Worm (Caenorhabditis elegans): ENCODE measurements around the gene H04D03.6.

H04D03.6 gene

ce11 chrIII:10460427-10461163 is 21.9 kb upstream of the H04D03.6 start, which contains the start of gene ecps-1 (continued):
- TF ChIP-seq F52B5.7 (tag; optimal IDR thresholded peaks at IDR 0.05) = no peak
- no peak for TF ChIP-seq dpl-1 (GFP tag; optimal IDR thresholded peaks at IDR 0.05)
- TF ChIP-seq atf-7 (tag; optimal IDR thresholded peaks at IDR 0.05) = no peak
- no peak for TF ChIP-seq bed-1 (GFP tag; IDR thresholded peaks at IDR 0.05)
- TF ChIP-seq attf-3 (GFP tag; conservative IDR thresholded peaks at IDR 0.05) = peak; percentile 70
- TF ChIP-seq tbp1 (GFP tag; optimal IDR thresholded peaks at IDR 0.05) = peak; percentile 73
- no peak for TF ChIP-seq T26A5.8 (tag; optimal IDR thresholded peaks at IDR 0.05)
- TF ChIP-seq lin-35 (GFP tag; optimal IDR thresholded peaks at IDR 0.05) = peak in 1 of 3 experiments; percentile 66
- no peak for TF ChIP-seq dpff-1 (tag; optimal IDR thresholded peaks at IDR 0.05)
- TF ChIP-seq madf-3 (GFP tag; IDR thresholded peaks at IDR 0.05) = peak; percentile 79; the same call in 1 of the 2 replicates
- TF ChIP-seq nhr-179 (tag; optimal IDR thresholded peaks at IDR 0.05) = no peak
- peak; percentile 91 for TF ChIP-seq snpc-3.4 (tag; optimal IDR thresholded peaks at IDR 0.05)
- TF ChIP-seq attf-6 (GFP tag; IDR thresholded peaks at IDR 0.05) = peak; percentile 78; the same call in 1 of the 2 replicates
- TF ChIP-seq K12H6.12 (tag; optimal IDR thresholded peaks at IDR 0.05) = peak; percentile 63
- no peak for TF ChIP-seq ztf-3 (GFP tag; optimal IDR thresholded peaks at IDR 0.05)
- peak; percentile 60 for TF ChIP-seq T07F8.4 (tag; optimal IDR thresholded peaks at IDR 0.05)
- TF ChIP-seq ztf-28 (GFP tag; IDR thresholded peaks at IDR 0.05) = peak; percentile 96
- TF ChIP-seq F23B12.7 (tag; optimal IDR thresholded peaks at IDR 0.05; ENCODE audit: insufficient read depth) = peak; percentile 87
- peak; percentile 84 for TF ChIP-seq ztf-25 (GFP tag; IDR thresholded peaks at IDR 0.05)
- TF ChIP-seq lsl-1 (GFP tag; optimal IDR thresholded peaks at IDR 0.05) = peak; percentile 79
- peak; percentile 70 for TF ChIP-seq C17E4.6 (GFP tag; IDR thresholded peaks at IDR 0.05)
- peak; percentile 67 for TF ChIP-seq pha-4 (tag; optimal IDR thresholded peaks at IDR 0.05)
- TF ChIP-seq let-607 (tag; optimal IDR thresholded peaks at IDR 0.05) = peak; percentile 14 to 19
- no peak for TF ChIP-seq cebp-2 (GFP tag; IDR thresholded peaks at IDR 0.05)
- TF ChIP-seq nhr-27 (tag; optimal IDR thresholded peaks at IDR 0.05) = no peak
- TF ChIP-seq ccch-3 (GFP tag; optimal IDR thresholded peaks at IDR 0.05) = peak; percentile 91
- no peak for TF ChIP-seq zim-3 (tag; optimal IDR thresholded peaks at IDR 0.05)
- no peak for TF ChIP-seq tbx-9 (tag; optimal IDR thresholded peaks at IDR 0.05; ENCODE audit: borderline replicate concordance)
- no peak for TF ChIP-seq nhr-120 (GFP tag; IDR thresholded peaks at IDR 0.05)
- TF ChIP-seq Y53F4B.3 (GFP tag; IDR thresholded peaks at IDR 0.05) = no peak
- peak; percentile 79 for TF ChIP-seq snpc-1.3 (tag; optimal IDR thresholded peaks at IDR 0.05; ENCODE audit: insufficient read depth)
- peak; percentile 6 to 37 for TF ChIP-seq rec-8 (tag; optimal IDR thresholded peaks at IDR 0.05)
- TF ChIP-seq Y79H2A.3 (GFP tag; conservative IDR thresholded peaks at IDR 0.05) = peak; percentile 79
- TF ChIP-seq Y67H2A.10 (GFP tag; conservative IDR thresholded peaks at IDR 0.05) = peak; percentile 62; the same call in 1 of the 2 replicates
- no peak for TF ChIP-seq B0035.1 (tag; optimal IDR thresholded peaks at IDR 0.05)
- TF ChIP-seq hmg-20 (GFP tag; IDR thresholded peaks at IDR 0.05) = no peak
- peak; percentile 65 for TF ChIP-seq lin-40 (tag; optimal IDR thresholded peaks at IDR 0.05)
- TF ChIP-seq ceh-27 (GFP tag; optimal IDR thresholded peaks at IDR 0.05) = peak; percentile 91
- no peak for TF ChIP-seq F39B2.1 (GFP tag; IDR thresholded peaks at IDR 0.05)
- TF ChIP-seq somi-1 (GFP tag; optimal IDR thresholded peaks at IDR 0.05) = peak; percentile 48
- 0 out of 2 replicates have a peak, but pooled peaks have one; percentile 30 for TF ChIP-seq Y53G8AR.9 (GFP tag; conservative IDR thresholded peaks at IDR 0.05)

Data from whole organism, young adult.